Worm (Caenorhabditis elegans): Measurements from ENCODE around the gene K04G11.1.

The K04G11.1 gene

DNA sequence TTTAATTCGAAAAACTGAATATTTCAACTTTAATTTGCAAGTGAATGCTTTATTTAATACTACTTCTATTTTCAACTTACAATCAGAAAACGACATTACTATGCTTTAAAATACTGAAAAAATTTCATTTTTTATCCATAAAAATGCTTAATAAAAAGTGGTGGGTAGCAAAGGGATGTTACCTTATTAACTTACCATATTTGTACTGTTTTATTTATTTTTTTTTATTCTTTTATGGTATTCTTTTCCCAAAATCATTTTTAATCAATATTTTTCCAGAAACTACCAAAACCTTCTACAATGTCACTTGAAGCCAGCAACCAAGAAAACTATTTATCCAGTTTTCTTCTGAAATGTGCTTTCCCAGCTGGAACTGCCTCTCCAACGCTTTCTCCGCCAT lies 47.6 kb downstream of the K04G11.1 start, which contains the start of gene Y60A9.3:
TSS of gene Y60A9.3 (plus strand) at position 301 of the 400 bp plus-strand sequence.
- TF ChIP-seq drap-1 (GFP tag; optimal IDR thresholded peaks at IDR 0.05): no peak
- no peak for TF ChIP-seq sptf-1 (tag; optimal IDR thresholded peaks at IDR 0.05)
- TF ChIP-seq hlh-1 (tag; optimal IDR thresholded peaks at IDR 0.05): no peak
- no peak for TF ChIP-seq elt-1 (tag; optimal IDR thresholded peaks at IDR 0.05; ENCODE audit: borderline replicate concordance, insufficient read depth)
- no peak for TF ChIP-seq ceh-39 (tag; optimal IDR thresholded peaks at IDR 0.05)
- TF ChIP-seq nhr-237 (tag; optimal IDR thresholded peaks at IDR 0.05): no peak
- no peak for TF ChIP-seq ceh-83 (GFP tag; optimal IDR thresholded peaks at IDR 0.05)
- TF ChIP-seq nhr-2 (tag; optimal IDR thresholded peaks at IDR 0.05): no peak
- TF ChIP-seq ces-1 (GFP tag; optimal IDR thresholded peaks at IDR 0.05): no peak
- TF ChIP-seq lin-32 (GFP tag; optimal IDR thresholded peaks at IDR 0.05): no peak
- TF ChIP-seq ztf-11 (tag; optimal IDR thresholded peaks at IDR 0.05): no peak
- TF ChIP-seq unc-39 (tag; optimal IDR thresholded peaks at IDR 0.05): no peak
